Worm (Caenorhabditis elegans): ENCODE measurements around the gene cyp-25A2.

ce11 chrIII:3875608-3876007 is 40.6 kb downstream of the cyp-25A2 start:
- TF ChIP-seq ces-1 (GFP tag; optimal IDR thresholded peaks at IDR 0.05) (no peak), lin-39 (tag; optimal IDR thresholded peaks at IDR 0.05) (no peak), snpc-4 (tag; optimal IDR thresholded peaks at IDR 0.05) (no peak), lin-15B (tag; optimal IDR thresholded peaks at IDR 0.05) (no peak), ama-1 (optimal IDR thresholded peaks at IDR 0.05) (no peak), mep-1 (tag; optimal IDR thresholded peaks at IDR 0.05) (peak; percentile 61), nhr-19 (GFP tag; conservative IDR thresholded peaks at IDR 0.05) (peak; percentile 69), nhr-71 (tag; optimal IDR thresholded peaks at IDR 0.05) (peak; percentile 70), aly-2 (tag; optimal IDR thresholded peaks at IDR 0.05) (no peak)
